Fruit fly (Drosophila melanogaster) whole organism, pupa: ENCODE results near the gene KP78a.

Experiments used
- CG12605 ChIP-seq: fragments of 200-800 bp; sonication (Bioruptor generic); IDR thresholded peaks from 2 replicates; pipeline ENCODE4 v1.3.6; 2022; ENCODE audit warnings: missing biosample characterization, missing genetic modification characterization
- CG13204 ChIP-seq: fragments of 200-800 bp; sonication (Bioruptor generic); optimal IDR thresholded peaks from 2 replicates; lab custom pipeline; 2018; ENCODE audit warnings: missing biosample characterization, mild to moderate bottlenecking, missing genetic modification characterization, moderate library complexity
- CG17806 ChIP-seq: fragments of 200-800 bp; sonication (Bioruptor generic); optimal IDR thresholded peaks from 2 replicates; lab custom pipeline; 2018; ENCODE audit warnings: missing biosample characterization, mild to moderate bottlenecking, missing genetic modification characterization, moderate library complexity
- CG32121 ChIP-seq: fragments of 200-800 bp; sonication (Bioruptor generic); IDR thresholded peaks from 2 replicates; pipeline ENCODE4 v1.3.6; 2022; ENCODE audit warnings: missing biosample characterization, missing genetic modification characterization
- CG8301 ChIP-seq: fragments of 200-800 bp; sonication (Bioruptor generic); optimal IDR thresholded peaks from 2 replicates; lab custom pipeline; 2018; ENCODE audit warnings: missing biosample characterization, mild to moderate bottlenecking, missing genetic modification characterization
- Pif1A ChIP-seq: fragments of 200-800 bp; sonication (Bioruptor generic); optimal IDR thresholded peaks from 3 replicates; lab custom pipeline; 2016; ENCODE audit warnings: missing biosample characterization, missing genetic modification characterization
- Snoo ChIP-seq: fragments of 200-800 bp; sonication (Bioruptor generic); optimal IDR thresholded peaks from 3 replicates; lab custom pipeline; 2017; ENCODE audit warnings: missing biosample characterization, mild to moderate bottlenecking, missing genetic modification characterization, inconsistent platforms

dm6 chr3R:11370333-11370732, 17.4 kb upstream of the KP78a start:
- TF ChIP-seq CG13204 (no peak), CG32121 (GFP tag; lab: Robert Waterston, UW) (no peak), Pif1A (GFP tag; lab: Kevin White, UChicago) (no peak), CG12605 (GFP tag; lab: Robert Waterston, UW) (no peak), CG17806 (tag; lab: Kevin White, UChicago) (no peak), CG8301 (tag; lab: Kevin White, UChicago) (no peak), Snoo (tag; lab: Kevin White, UChicago) (no peak)
